Fruit fly (Drosophila melanogaster) whole organism, embryonic: ENCODE data around the gene orb.

Experiments used
- Abd-B ChIP-seq: fragments of 200-800 bp; sonication (Bioruptor generic); optimal IDR thresholded peaks from 2 replicates; lab custom pipeline; 2018; ENCODE audit warnings: missing biosample characterization, mild to moderate bottlenecking, missing genetic modification characterization, moderate library complexity
- Ada2b ChIP-seq: fragments of 200-800 bp; sonication (Bioruptor generic); IDR thresholded peaks from 2 replicates; pipeline ENCODE4 v1.3.6; 2022; ENCODE audit warnings: missing biosample characterization, missing genetic modification characterization
- CG10543 ChIP-seq: fragments of 200-800 bp; sonication (Bioruptor generic); optimal IDR thresholded peaks from 3 replicates; lab custom pipeline; 2017; ENCODE audit warnings: missing biosample characterization, mild to moderate bottlenecking, missing genetic modification characterization, moderate library complexity
- CG6654 ChIP-seq: fragments of 200-800 bp; sonication (Bioruptor generic); optimal IDR thresholded peaks from 2 replicates; lab custom pipeline; 2017; ENCODE audit warnings: missing biosample characterization, mild to moderate bottlenecking, missing genetic modification characterization
- Side ChIP-seq: fragments of 200-800 bp; sonication (Bioruptor generic); optimal IDR thresholded peaks from 2 replicates; lab custom pipeline; 2016; ENCODE audit warnings: missing biosample characterization, missing genetic modification characterization
- Sry-δ ChIP-seq: fragments of 200-800 bp; sonication (Bioruptor generic); optimal IDR thresholded peaks from 2 replicates; lab custom pipeline; 2016; ENCODE audit warnings: missing biosample characterization, missing genetic modification characterization
- aop ChIP-seq: fragments of 200-800 bp; sonication (Bioruptor generic); IDR thresholded peaks from 2 replicates; pipeline ENCODE4 v1.3.6; 2022; ENCODE audit warnings: missing biosample characterization, missing genetic modification characterization
- dan ChIP-seq: fragments of 200-800 bp; sonication (Bioruptor generic); IDR thresholded peaks from 2 replicates; pipeline ENCODE4 v1.3.6; 2022; ENCODE audit warnings: missing biosample characterization, missing genetic modification characterization
- lbe ChIP-seq: fragments of 200-800 bp; sonication (Bioruptor generic); optimal IDR thresholded peaks from 2 replicates; lab custom pipeline; 2016; ENCODE audit warnings: missing biosample characterization, mild to moderate bottlenecking, missing genetic modification characterization
- phol ChIP-seq: fragments of 200-800 bp; sonication (Bioruptor generic); optimal IDR thresholded peaks from 3 replicates; lab custom pipeline; 2018; ENCODE audit warnings: missing biosample characterization, mild to moderate bottlenecking, missing genetic modification characterization, moderate library complexity
- slou ChIP-seq: fragments of 200-800 bp; sonication (Bioruptor generic); optimal IDR thresholded peaks from 3 replicates; lab custom pipeline; 2016; ENCODE audit warnings: missing biosample characterization, missing genetic modification characterization

dm6 chr3R:23226521-23227039 is 54.1 kb downstream of the orb start, which contains the start of gene cnc:
- no peak for TF ChIP-seq phol (tag; lab: Kevin White, UChicago)
- TF ChIP-seq slou, result no peak
- TF ChIP-seq dan, result no peak
- peak; percentile 10 for TF ChIP-seq lbe (GFP tag; lab: Kevin White, UChicago)
- no peak for TF ChIP-seq Sry-δ (GFP tag; lab: Kevin White, UChicago)
- TF ChIP-seq CG10543 (GFP tag; lab: Kevin White, UChicago), result peak; percentile 84
- no peak for TF ChIP-seq Side (GFP tag; lab: Kevin White, UChicago)
- TF ChIP-seq Abd-B (GFP tag; lab: Kevin White, UChicago), result no peak
- TF ChIP-seq Ada2b (GFP tag; lab: Robert Waterston, UW), result no peak
- no peak for TF ChIP-seq CG6654 (GFP tag; lab: Kevin White, UChicago)
- TF ChIP-seq aop (GFP tag; lab: Robert Waterston, UW), result no peak
